Worm (Caenorhabditis elegans): Measurements from ENCODE around the gene clec-163.

DNA sequence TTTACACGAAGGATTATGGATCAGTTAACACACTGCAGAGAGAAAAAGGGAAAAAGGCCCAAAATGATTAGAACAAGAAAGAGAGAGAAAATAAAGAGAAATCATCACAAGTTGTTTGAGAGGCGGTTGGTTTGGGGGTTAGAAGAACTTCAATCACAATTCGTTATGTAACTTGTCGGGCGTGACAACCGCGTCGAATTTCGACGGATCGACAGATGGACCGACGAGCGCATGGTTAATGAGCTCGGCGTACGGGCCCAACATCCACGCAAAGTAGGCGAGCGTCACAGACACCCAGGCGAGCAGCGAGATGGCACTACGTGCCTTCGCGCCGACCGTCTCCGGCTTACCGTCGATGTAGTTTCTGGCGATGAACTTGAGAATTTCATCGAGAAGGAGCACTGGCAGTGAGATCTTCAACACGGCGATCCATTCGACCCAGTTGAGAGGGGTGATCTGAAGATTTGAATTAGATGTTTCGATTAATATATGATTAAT, 18.7 kb downstream of the clec-163 start:
- TF ChIP-seq lin-15B (tag; optimal IDR thresholded peaks at IDR 0.05) (no peak), elt-2 (tag; optimal IDR thresholded peaks at IDR 0.05) (no peak), pqm-1 (tag; optimal IDR thresholded peaks at IDR 0.05) (no peak), lin-35 (GFP tag; optimal IDR thresholded peaks at IDR 0.05) (no peak), lin-14 (GFP tag; optimal IDR thresholded peaks at IDR 0.05) (no peak), fos-1 (tag; optimal IDR thresholded peaks at IDR 0.05) (no peak), mep-1 (tag; optimal IDR thresholded peaks at IDR 0.05) (no peak), ama-1 (optimal IDR thresholded peaks at IDR 0.05) (no peak), unc-86 (tag; optimal IDR thresholded peaks at IDR 0.05) (no peak)
